Worm (Caenorhabditis elegans) whole organism, mixed stage, embryonic: ENCODE data around the gene drd-50.

Source experiments
- blmp-1 ChIP-seq: fragments of 150-350 bp; optimal IDR thresholded peaks from 2 replicates; lab custom pipeline; 2014; ENCODE audit warnings: missing biosample characterization, missing genetic modification characterization
- ceh-43 ChIP-seq: fragments of 200-800 bp; sonication (Bioruptor generic); optimal IDR thresholded peaks from 2 replicates; lab custom pipeline; 2018; ENCODE audit warnings: mild to moderate bottlenecking, missing genetic modification characterization, moderate library complexity, missing compliant biosample characterization
- nhr-237 ChIP-seq: fragments of 150-350 bp; optimal IDR thresholded peaks from 2 replicates; lab custom pipeline; 2014; ENCODE audit warnings: missing biosample characterization, missing genetic modification characterization
- nhr-76 ChIP-seq: sonication (generic microtip); optimal IDR thresholded peaks from 2 replicates; lab custom pipeline; 2017; ENCODE audit warnings: missing biosample characterization, missing genetic modification characterization
- snpc-4 ChIP-seq: fragments of 150-350 bp; optimal IDR thresholded peaks from 2 replicates; lab custom pipeline; 2014; ENCODE audit warnings: missing biosample characterization, missing genetic modification characterization
- unc-120 ChIP-seq: sonication (generic microtip); optimal IDR thresholded peaks from 2 replicates; lab custom pipeline; 2017; ENCODE audit warnings: missing genetic modification characterization, missing compliant biosample characterization; ENCODE audit not compliant: poor library complexity, severe bottlenecking

- no peak for TF ChIP-seq snpc-4
- TF ChIP-seq unc-120 (tag; lab: Kevin White, UChicago): no peak
- no peak for TF ChIP-seq blmp-1
- TF ChIP-seq ceh-43 (GFP tag; lab: Kevin White, UChicago): no peak
- no peak for TF ChIP-seq nhr-237
- TF ChIP-seq nhr-76: no peak
Observed at ce11 chrIV:4152143-4152542, 34.6 kb downstream of the drd-50 start, which contains the start of the genes K08D10.10 and R07C12.1.
